Fruit fly (Drosophila melanogaster) whole organism, wandering third instar larva: ENCODE measurements around the gene Cpr64Aa.

Experiments used
- CG9705 ChIP-seq: fragments of 200-800 bp; sonication (Bioruptor generic); optimal IDR thresholded peaks from 2 replicates; lab custom pipeline; 2018; ENCODE audit warnings: missing biosample characterization, mild to moderate bottlenecking, missing genetic modification characterization
- CrebA ChIP-seq: fragments of 200-800 bp; sonication (Bioruptor generic); optimal IDR thresholded peaks from 2 replicates; lab custom pipeline; 2016; ENCODE audit warnings: missing biosample characterization, mild to moderate bottlenecking, missing genetic modification characterization, borderline replicate concordance
- Dif ChIP-seq: fragments of 200-275, 200-300 bp; sonication (Bioruptor generic); optimal IDR thresholded peaks from 2 replicates; lab custom pipeline; 2018; ENCODE audit warnings: missing biosample characterization, missing genetic modification characterization; ENCODE audit not compliant: partially characterized antibody
- GATAd ChIP-seq: sonication (Bioruptor generic); optimal IDR thresholded peaks from 2 replicates; lab custom pipeline; 2016; ENCODE audit warnings: missing biosample characterization, missing genetic modification characterization
- HLH106 ChIP-seq: fragments of 200-800 bp; optimal IDR thresholded peaks from 3 replicates; lab custom pipeline; 2019; ENCODE audit warnings: missing biosample characterization, mild to moderate bottlenecking, missing genetic modification characterization, moderate library complexity
- Hr78 ChIP-seq: fragments of >200 bp; optimal IDR thresholded peaks from 2 replicates; lab custom pipeline; 2017; ENCODE audit warnings: missing biosample characterization, missing genetic modification characterization
- Hr83 ChIP-seq: fragments of 200-300 bp; sonication (Bioruptor generic); optimal IDR thresholded peaks from 2 replicates; lab custom pipeline; 2016; ENCODE audit warnings: missing biosample characterization, mild to moderate bottlenecking, missing genetic modification characterization, moderate library complexity; ENCODE audit not compliant: poor library complexity, severe bottlenecking
- Jra ChIP-seq: sonication (Bioruptor generic); optimal IDR thresholded peaks from 2 replicates; lab custom pipeline; 2016; ENCODE audit warnings: missing biosample characterization, missing genetic modification characterization
- Mio ChIP-seq: sonication (Bioruptor generic); optimal IDR thresholded peaks from 2 replicates; lab custom pipeline; 2016; ENCODE audit warnings: missing biosample characterization, missing genetic modification characterization
- Myc ChIP-seq: fragments of >200 bp; optimal IDR thresholded peaks from 2 replicates; lab custom pipeline; 2017
- N ChIP-seq: fragments of >200 bp; optimal IDR thresholded peaks from 2 replicates; lab custom pipeline; 2018; ENCODE audit warnings: missing biosample characterization, missing external identifiers, missing genetic modification characterization
- OdsH ChIP-seq: fragments of 200-800 bp; sonication (Bioruptor generic); optimal IDR thresholded peaks from 2 replicates; lab custom pipeline; 2016; ENCODE audit warnings: missing biosample characterization, mild to moderate bottlenecking, missing genetic modification characterization
- Rel ChIP-seq, 2 experiments: fragments of 200-800 bp; sonication (Bioruptor generic) in 1 of 2; optimal IDR thresholded peaks; 2 replicates in 1 of 2; 3 replicates in 1 of 2; lab custom pipeline; 2016 to 2019; ENCODE audit warnings: mild to moderate bottlenecking in 2 of 2, missing biosample characterization in 2 of 2, missing genetic modification characterization in 2 of 2, moderate library complexity in 1 of 2
- Sp1 ChIP-seq: fragments of 200-800 bp; sonication (Bioruptor generic); optimal IDR thresholded peaks from 3 replicates; lab custom pipeline; 2019; ENCODE audit warnings: missing biosample characterization, mild to moderate bottlenecking, missing genetic modification characterization, moderate library complexity
- Vsx2 ChIP-seq: fragments of 200-300, 225-300 bp; sonication (Bioruptor generic); optimal IDR thresholded peaks from 2 replicates; lab custom pipeline; 2018; ENCODE audit warnings: missing biosample characterization, missing genetic modification characterization; ENCODE audit not compliant: partially characterized antibody
- dl ChIP-seq, 2 experiments: fragments of 175-275, 200-275 bp in 1 of 2; fragments of 200-275 bp in 1 of 2; sonication (Bioruptor generic); optimal IDR thresholded peaks; lab custom pipeline; 2018; ENCODE audit warnings: mild to moderate bottlenecking in 2 of 2, missing biosample characterization in 2 of 2, missing genetic modification characterization in 2 of 2, moderate library complexity in 2 of 2; ENCODE audit not compliant: partially characterized antibody in 2 of 2, insufficient read depth in 1 of 2
- dmrt93B ChIP-seq: fragments of 200-800 bp; sonication (Bioruptor generic); optimal IDR thresholded peaks from 2 replicates; lab custom pipeline; 2018; ENCODE audit warnings: missing biosample characterization, mild to moderate bottlenecking, missing genetic modification characterization
- dsf ChIP-seq: sonication (Bioruptor generic); optimal IDR thresholded peaks from 2 replicates; lab custom pipeline; 2016; ENCODE audit warnings: missing biosample characterization, missing genetic modification characterization, borderline replicate concordance
- ey ChIP-seq: fragments of 200-800 bp; sonication (Bioruptor generic); optimal IDR thresholded peaks from 2 replicates; lab custom pipeline; 2016; ENCODE audit warnings: missing biosample characterization, missing genetic modification characterization
- foxo ChIP-seq, 2 experiments: fragments of 200-800 bp; sonication (Bioruptor generic); optimal IDR thresholded peaks; 2 replicates in 1 of 2; 3 replicates in 1 of 2; lab custom pipeline; 2016 to 2017; ENCODE audit warnings: missing biosample characterization in 2 of 2, missing genetic modification characterization in 2 of 2
- pan ChIP-seq: fragments of >200 bp; optimal IDR thresholded peaks from 2 replicates; lab custom pipeline; 2017
- sage ChIP-seq: fragments of 200-800 bp; sonication (Bioruptor generic); optimal IDR thresholded peaks from 2 replicates; lab custom pipeline; 2016; ENCODE audit warnings: missing biosample characterization, mild to moderate bottlenecking, missing genetic modification characterization
- sv ChIP-seq: fragments of 200-800 bp; sonication (Bioruptor generic); optimal IDR thresholded peaks from 3 replicates; lab custom pipeline; 2016; ENCODE audit warnings: missing biosample characterization, missing genetic modification characterization
- tai ChIP-seq: sonication (Bioruptor generic); optimal IDR thresholded peaks from 2 replicates; lab custom pipeline; 2016; ENCODE audit warnings: missing biosample characterization, missing genetic modification characterization
- usp ChIP-seq: fragments of >200 bp; optimal IDR thresholded peaks from 2 replicates; lab custom pipeline; 2017; ENCODE audit warnings: missing biosample characterization, missing genetic modification characterization
- woc ChIP-seq: sonication (Bioruptor generic); optimal IDR thresholded peaks from 2 replicates; lab custom pipeline; 2016; ENCODE audit warnings: missing biosample characterization, mild to moderate bottlenecking, missing genetic modification characterization

Gene Cpr64Aa

dm6 chr3L:4211440-4211839, 2.5 kb upstream of the Cpr64Aa start, which contains the start of gene Cpr64Ab:
TSS of gene Cpr64Ab (minus strand) at chr3L:4211540.
- TF ChIP-seq Jra (GFP tag; lab: Kevin White, UChicago) (no peak), Mio (no peak), pan (lab: Kevin White, UChicago) (no peak), Sp1 (GFP tag; lab: Kevin White, UChicago) (no peak), Hr78 (no peak), GATAd (GFP tag; lab: Kevin White, UChicago) (no peak)

- no peak for TF ChIP-seq dmrt93B (GFP tag; lab: Kevin White, UChicago)
Observed at dm6 chr3L:4209731-4210130, 753 bp upstream of the Cpr64Aa start.

dm6 chr3L:4204867-4205266, 4.1 kb downstream of the Cpr64Aa start:
- TF ChIP-seq Vsx2, result no peak
- no peak for TF ChIP-seq pan (lab: Kevin White, UChicago)
- no peak for TF ChIP-seq sage (GFP tag; lab: Kevin White, UChicago)
- no peak for TF ChIP-seq CrebA (GFP tag; lab: Kevin White, UChicago)
- TF ChIP-seq dmrt93B (GFP tag; lab: Kevin White, UChicago), result no peak
- no peak for TF ChIP-seq tai (GFP tag; lab: Kevin White, UChicago)
- no peak for TF ChIP-seq N (GFP tag; lab: Kevin White, UChicago)
- no peak for TF ChIP-seq ey (GFP tag; lab: Kevin White, UChicago)
- no peak for TF ChIP-seq CG9705 (GFP tag; lab: Kevin White, UChicago)
- no peak for TF ChIP-seq Dif
- TF ChIP-seq OdsH, result no peak
- no peak for TF ChIP-seq Rel (GFP tag; optimal IDR thresholded peaks at IDR 0.05; lab: Kevin White, UChicago)
- TF ChIP-seq Rel (tag; optimal IDR thresholded peaks at IDR 0.05; lab: Kevin White, UChicago), result no peak
- TF ChIP-seq usp, result no peak
- TF ChIP-seq HLH106 (tag; lab: Kevin White, UChicago), result no peak
- no peak for TF ChIP-seq dsf (GFP tag; lab: Kevin White, UChicago)

DNA sequence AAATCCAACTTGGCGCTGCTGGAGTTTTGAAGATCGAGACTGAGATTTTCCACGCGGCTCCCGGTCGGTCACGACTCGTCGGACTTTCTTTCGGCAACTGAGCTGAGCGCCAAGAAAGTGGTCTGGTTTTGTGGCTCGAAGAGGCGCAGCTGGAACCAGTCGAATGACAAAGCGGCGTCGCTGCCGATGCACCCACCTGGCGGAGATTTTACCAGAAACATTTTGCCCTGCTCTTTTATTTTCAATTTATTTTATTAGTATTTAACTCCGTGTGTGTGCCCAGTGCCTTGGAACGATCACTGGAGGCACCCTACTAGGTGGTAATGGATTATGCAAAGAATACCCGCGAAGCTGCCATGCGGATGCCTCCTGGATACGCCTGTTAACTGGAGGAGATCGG, 4.7 kb downstream of the Cpr64Aa start, which contains the start of gene CG15005:
Gene CG15005, minus strand, starts transcription at position 101 of the 400 bp plus-strand sequence.
- TF ChIP-seq CG9705 (GFP tag; lab: Kevin White, UChicago) (no peak), dl (GFP tag; optimal IDR thresholded peaks at IDR 0.05; lab: Kevin White, UChicago; ENCODE audit: insufficient read depth in 1 of 2, partially characterized antibody in 2 of 2) (no peak), Hr83 (no peak), Rel (GFP tag; optimal IDR thresholded peaks at IDR 0.05; lab: Kevin White, UChicago) (no peak), Rel (tag; optimal IDR thresholded peaks at IDR 0.05; lab: Kevin White, UChicago) (no peak), Jra (GFP tag; lab: Kevin White, UChicago) (no peak)

DNA sequence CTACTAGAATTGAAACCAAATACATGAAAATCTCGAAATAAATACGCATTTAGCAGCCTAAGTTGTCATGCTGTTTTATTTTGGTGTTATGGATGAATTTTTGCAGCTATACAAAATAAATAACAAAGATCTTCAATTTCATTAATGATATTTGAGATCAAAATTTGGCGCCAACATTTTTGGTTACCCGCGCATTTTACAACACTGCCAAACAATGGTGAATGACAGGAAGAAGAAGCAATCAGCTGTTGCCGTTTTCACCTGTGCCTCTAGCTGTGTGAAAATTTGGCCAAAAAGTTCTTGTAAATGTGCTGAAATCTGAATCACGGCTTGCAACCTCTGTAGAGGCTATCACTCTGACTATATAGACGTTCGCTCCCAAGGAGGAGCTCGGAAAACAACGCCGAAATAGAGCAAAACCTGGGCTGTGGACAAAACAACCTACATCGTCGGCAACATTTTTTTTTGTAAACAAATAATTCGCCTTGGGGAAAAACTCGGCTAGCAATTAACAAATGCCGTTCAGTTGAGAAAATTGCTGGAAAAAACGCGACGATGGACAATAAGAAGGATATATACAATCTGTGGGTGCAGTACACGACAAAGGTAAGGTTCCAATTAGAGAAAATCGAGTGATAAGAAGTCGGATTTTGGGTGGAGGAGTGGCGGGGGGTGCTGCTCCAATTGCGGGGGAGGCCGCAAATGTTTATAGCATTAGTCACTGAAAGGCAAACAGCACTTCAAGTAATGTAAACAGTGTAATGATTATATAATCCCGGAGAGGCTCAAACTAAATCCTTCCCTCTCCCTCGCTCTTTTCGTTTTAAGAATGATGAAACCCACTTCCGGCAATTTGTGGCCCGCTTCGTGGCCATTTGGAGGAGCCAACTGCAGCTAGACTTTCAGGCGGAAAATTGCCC, 15.0 kb downstream of the Cpr64Aa start, which contains the start of gene CG43367:
Gene CG43367, plus strand, starts transcription at position 264 of the 920 bp plus-strand sequence.
- no peak for TF ChIP-seq sv
- peak in 1 of 2 experiments; percentile 16 for TF ChIP-seq foxo (GFP tag; optimal IDR thresholded peaks at IDR 0.05; lab: Kevin White, UChicago)
- TF ChIP-seq Rel (GFP tag; optimal IDR thresholded peaks at IDR 0.05; lab: Kevin White, UChicago), result no peak
- peak; percentile 57 for TF ChIP-seq Rel (tag; optimal IDR thresholded peaks at IDR 0.05; lab: Kevin White, UChicago)

dm6 chr3L:4187930-4188523, 21.0 kb downstream of the Cpr64Aa start, which contains the start of the genes Teh2 and tipE:
TSS of gene Teh2 (minus strand) at chr3L:4188023.
TSS of gene tipE (plus strand) at chr3L:4188499.
- TF ChIP-seq woc (GFP tag; lab: Kevin White, UChicago) (peak; percentile 9), Mio (no peak), tai (GFP tag; lab: Kevin White, UChicago) (no peak), Myc (lab: Kevin White, UChicago) (peak; percentile 64)
